Worm (Caenorhabditis elegans) whole organism, L1 larva: ENCODE results near the gene Y69E1A.1.
A peak's percentile ranks its signal among the peaks of the same experiment; 100 is the strongest.

Experiments used
- C04F5.9 ChIP-seq: sonication (generic microtip); optimal IDR thresholded peaks from 2 replicates; lab custom pipeline; 2016; ENCODE audit warnings: missing genetic modification characterization, missing compliant biosample characterization
- Y116A8C.19 ChIP-seq: sonication (generic microtip); optimal IDR thresholded peaks from 2 replicates; lab custom pipeline; 2016; ENCODE audit warnings: missing compliant biosample characterization, missing genetic modification characterization, borderline replicate concordance
- aha-1 ChIP-seq: fragments of 150-350 bp; optimal IDR thresholded peaks from 2 replicates; lab custom pipeline; 2014; ENCODE audit warnings: missing biosample characterization, missing genetic modification characterization
- ceh-63 ChIP-seq: fragments of 200-800 bp; sonication (Bioruptor generic); optimal IDR thresholded peaks from 2 replicates; lab custom pipeline; 2018; ENCODE audit warnings: mild to moderate bottlenecking, missing genetic modification characterization, missing compliant biosample characterization
- ceh-88 ChIP-seq: fragments of 200-800 bp; sonication (Bioruptor generic); IDR thresholded peaks from 2 replicates; pipeline ENCODE4 v1.3.6; 2022; ENCODE audit warnings: missing genetic modification characterization, missing compliant biosample characterization
- ces-1 ChIP-seq: fragments of 150-350 bp; optimal IDR thresholded peaks from 2 replicates; lab custom pipeline; 2014; ENCODE audit warnings: missing biosample characterization, missing genetic modification reagents, missing genetic modification characterization
- dpl-1 ChIP-seq, 3 experiments: fragments of 150-350 bp in 2 of 3; sonication (generic microtip) in 1 of 3; optimal IDR thresholded peaks; 2 replicates each; lab custom pipeline; 2014 to 2017; ENCODE audit warnings: missing biosample characterization in 3 of 3, missing genetic modification characterization in 3 of 3, missing genetic modification reagents in 3 of 3
- egl-13 ChIP-seq: sonication (generic microtip); optimal IDR thresholded peaks from 2 replicates; lab custom pipeline; 2016; ENCODE audit warnings: missing genotype, missing genetic modification reagents, missing genetic modification characterization, missing compliant biosample characterization
- egl-27 ChIP-seq, 2 experiments: fragments of 150-350 bp in 1 of 2; sonication (generic microtip); optimal IDR thresholded peaks; 3 replicates each; lab custom pipeline; 2017 to 2018; ENCODE audit warnings: missing biosample characterization in 2 of 2, missing genetic modification characterization in 2 of 2, missing genetic modification reagents in 2 of 2
- elt-2 ChIP-seq: sonication (generic microtip); optimal IDR thresholded peaks from 2 replicates; lab custom pipeline; 2016; ENCODE audit warnings: missing genetic modification characterization, mild to moderate bottlenecking, inconsistent platforms, missing compliant biosample characterization, missing genetic modification reagents
- ets-5 ChIP-seq: fragments of 200-800 bp; sonication (Bioruptor generic); IDR thresholded peaks from 2 replicates; pipeline ENCODE4 v1.3.6; 2022; ENCODE audit warnings: missing genetic modification characterization, missing compliant biosample characterization
- fkh-10 ChIP-seq: sonication (generic microtip); optimal IDR thresholded peaks from 2 replicates; lab custom pipeline; 2017; ENCODE audit warnings: missing biosample characterization, missing genetic modification reagents, missing genetic modification characterization
- fkh-4 ChIP-seq: sonication (generic microtip); optimal IDR thresholded peaks from 2 replicates; lab custom pipeline; 2016; ENCODE audit warnings: missing compliant biosample characterization, missing genetic modification characterization, borderline replicate concordance
- fkh-8 ChIP-seq: sonication (generic microtip); optimal IDR thresholded peaks from 2 replicates; lab custom pipeline; 2016; ENCODE audit warnings: mild to moderate bottlenecking, missing genetic modification characterization, missing compliant biosample characterization
- fos-1 ChIP-seq: fragments of 150-350 bp; optimal IDR thresholded peaks from 2 replicates; lab custom pipeline; 2014; ENCODE audit warnings: missing biosample characterization, missing genetic modification characterization
- grh-1 ChIP-seq: fragments of 200-800 bp; sonication (Bioruptor generic); IDR thresholded peaks from 2 replicates; pipeline ENCODE4 v1.3.6; 2022; ENCODE audit warnings: missing genetic modification reagents, missing genetic modification characterization, missing compliant biosample characterization
- hlh-17 ChIP-seq: fragments of 200-800 bp; sonication (Bioruptor generic); optimal IDR thresholded peaks from 2 replicates; lab custom pipeline; 2018; ENCODE audit warnings: missing genetic modification characterization, mild to moderate bottlenecking, missing compliant biosample characterization, moderate library complexity, borderline replicate concordance
- hlh-4 ChIP-seq: sonication (generic microtip); optimal IDR thresholded peaks from 2 replicates; lab custom pipeline; 2016; ENCODE audit warnings: mild to moderate bottlenecking, missing genetic modification characterization, missing compliant biosample characterization
- hpl-2 ChIP-seq: fragments of 150-350 bp; optimal IDR thresholded peaks from 2 replicates; lab custom pipeline; 2014; ENCODE audit warnings: missing biosample characterization, missing genetic modification reagents, missing genetic modification characterization
- irx-1 ChIP-seq: sonication (generic microtip); optimal IDR thresholded peaks from 2 replicates; lab custom pipeline; 2016; ENCODE audit warnings: missing genetic modification characterization, missing compliant biosample characterization
- isw-1 ChIP-seq: fragments of 200-800 bp; sonication (Bioruptor generic); IDR thresholded peaks from 2 replicates; pipeline ENCODE4 v1.3.6; 2022; ENCODE audit warnings: missing genetic modification characterization, missing compliant biosample characterization
- jun-1 ChIP-seq: fragments of 150-350 bp; optimal IDR thresholded peaks from 2 replicates; lab custom pipeline; 2014; ENCODE audit warnings: missing biosample characterization, missing genetic modification reagents, missing genetic modification characterization
- lin-14 ChIP-seq: fragments of 200-800 bp; sonication (Bioruptor generic); optimal IDR thresholded peaks from 2 replicates; lab custom pipeline; 2018; ENCODE audit warnings: mild to moderate bottlenecking, missing genetic modification characterization, moderate library complexity, missing compliant biosample characterization
- lin-15B ChIP-seq: fragments of 150-350 bp; sonication (generic microtip); optimal IDR thresholded peaks from 3 replicates; lab custom pipeline; 2014; ENCODE audit warnings: missing biosample characterization, missing genetic modification characterization
- lin-35 ChIP-seq, 2 experiments: fragments of 150-350 bp; optimal IDR thresholded peaks; 2 replicates each; lab custom pipeline; 2014; ENCODE audit warnings: missing biosample characterization in 2 of 2, missing genetic modification characterization in 2 of 2, missing genetic modification reagents in 2 of 2
- mef-2 ChIP-seq: fragments of 150-350 bp; optimal IDR thresholded peaks from 2 replicates; lab custom pipeline; 2014; ENCODE audit warnings: missing biosample characterization, missing genetic modification characterization
- nhr-12 ChIP-seq: sonication (generic microtip); optimal IDR thresholded peaks from 2 replicates; lab custom pipeline; 2017; ENCODE audit warnings: missing biosample characterization, missing genetic modification characterization
- nhr-20 ChIP-seq: sonication (generic microtip); optimal IDR thresholded peaks from 2 replicates; lab custom pipeline; 2016; ENCODE audit warnings: mild to moderate bottlenecking, missing genetic modification characterization, missing compliant biosample characterization
- nhr-237 ChIP-seq: fragments of 150-350 bp; optimal IDR thresholded peaks from 2 replicates; lab custom pipeline; 2014; ENCODE audit warnings: missing biosample characterization, missing genetic modification characterization
- nhr-47 ChIP-seq: sonication (generic microtip); optimal IDR thresholded peaks from 2 replicates; lab custom pipeline; 2016; ENCODE audit warnings: mild to moderate bottlenecking, missing genetic modification characterization, moderate library complexity, missing compliant biosample characterization
- nhr-71 ChIP-seq: sonication (generic microtip); optimal IDR thresholded peaks from 2 replicates; lab custom pipeline; 2016; ENCODE audit warnings: mild to moderate bottlenecking, missing genetic modification characterization, moderate library complexity, missing compliant biosample characterization
- nhr-76 ChIP-seq: sonication (generic microtip); optimal IDR thresholded peaks from 2 replicates; lab custom pipeline; 2017; ENCODE audit warnings: missing biosample characterization, missing genetic modification characterization
- nhr-85 ChIP-seq: sonication (generic microtip); peaks from one replicate; lab custom pipeline; 2016; ENCODE audit warnings: missing genetic modification characterization, inconsistent platforms, missing compliant biosample characterization
- nhr-90 ChIP-seq: sonication (generic microtip); optimal IDR thresholded peaks from 2 replicates; lab custom pipeline; 2016; ENCODE audit warnings: mild to moderate bottlenecking, missing genetic modification characterization, missing compliant biosample characterization; ENCODE audit not compliant: poor library complexity
- skn-1 ChIP-seq: fragments of 150-350 bp; optimal IDR thresholded peaks from 2 replicates; lab custom pipeline; 2014; ENCODE audit warnings: missing biosample characterization, missing genetic modification characterization
- snu-23 ChIP-seq: sonication (generic microtip); optimal IDR thresholded peaks from 2 replicates; lab custom pipeline; 2016; ENCODE audit warnings: missing genetic modification characterization, missing compliant biosample characterization
- sox-4 ChIP-seq: sonication (generic microtip); optimal IDR thresholded peaks from 2 replicates; lab custom pipeline; 2016; ENCODE audit warnings: missing genetic modification characterization, missing compliant biosample characterization
- sptf-1 ChIP-seq: fragments of 150-350 bp; optimal IDR thresholded peaks from 2 replicates; lab custom pipeline; 2014; ENCODE audit warnings: missing biosample characterization, missing genetic modification characterization
- tlp-1 ChIP-seq: fragments of 150-350 bp; optimal IDR thresholded peaks from 2 replicates; lab custom pipeline; 2014; ENCODE audit warnings: missing biosample characterization, missing genetic modification characterization
- vab-15 ChIP-seq: sonication (generic microtip); optimal IDR thresholded peaks from 2 replicates; lab custom pipeline; 2017; ENCODE audit warnings: missing genotype, mild to moderate bottlenecking, missing genetic modification characterization, missing compliant biosample characterization
- zag-1 ChIP-seq: fragments of 150-350 bp; optimal IDR thresholded peaks from 2 replicates; lab custom pipeline; 2014; ENCODE audit warnings: missing biosample characterization, missing genetic modification characterization
- zip-4 ChIP-seq: fragments of 200-800 bp; sonication (Bioruptor generic); optimal IDR thresholded peaks from 2 replicates; lab custom pipeline; 2018; ENCODE audit warnings: mild to moderate bottlenecking, missing genetic modification characterization, moderate library complexity, missing compliant biosample characterization

The Y69E1A.1 gene

ce11 chrIV:10918877-10919560 is 29.7 kb downstream of the Y69E1A.1 start (continued):
- TF ChIP-seq jun-1: peak; percentile 45
- peak; percentile 57 for TF ChIP-seq elt-2 (tag; lab: Kevin White, UChicago)
- peak; percentile 67 for TF ChIP-seq lin-15B
- TF ChIP-seq ceh-63 (GFP tag; lab: Kevin White, UChicago): no peak

ce11 chrIV:10916134-10916533 is 32.6 kb downstream of the Y69E1A.1 start:
- TF ChIP-seq nhr-85 (tag; lab: Kevin White, UChicago): peak; percentile 49
- TF ChIP-seq nhr-20 (tag; lab: Kevin White, UChicago): no peak

ce11 chrIV:10915388-10915787 is 33.3 kb downstream of the Y69E1A.1 start, which contains the start of gene ZK593.3:
ZK593.3 (plus strand) TSS chrIV:10915688.
- TF ChIP-seq sox-4 (no peak), irx-1 (tag; lab: Kevin White, UChicago) (no peak), egl-13 (no peak), isw-1 (GFP tag; lab: Robert Waterston, UW) (no peak), Y116A8C.19 (tag; lab: Kevin White, UChicago) (no peak), fkh-8 (tag; lab: Kevin White, UChicago) (no peak)

- TF ChIP-seq nhr-237 (tag; lab: Kevin White, UChicago) (no peak), nhr-76 (tag; lab: Kevin White, UChicago) (no peak), Y116A8C.19 (tag; lab: Kevin White, UChicago) (no peak), fkh-4 (tag; lab: Kevin White, UChicago) (no peak), tlp-1 (tag; lab: Kevin White, UChicago) (no peak), hlh-4 (tag; lab: Kevin White, UChicago) (no peak), lin-14 (GFP tag; lab: Kevin White, UChicago) (no peak), ceh-63 (GFP tag; lab: Kevin White, UChicago) (no peak), zip-4 (GFP tag; lab: Kevin White, UChicago) (no peak), sptf-1 (tag; lab: Kevin White, UChicago) (no peak)
These were observed 35.6 kb downstream of the Y69E1A.1 start, which contains the start of gene ZK593.2 for ce11 chrIV:10913081-10913480. ZK593.2 (plus strand) TSS chrIV:10913381.

- TF ChIP-seq dpl-1 (GFP tag; optimal IDR thresholded peaks at IDR 0.05; lab: Kevin White, UChicago) (no peak), ces-1 (GFP tag; lab: Kevin White, UChicago) (no peak), C04F5.9 (tag; lab: Kevin White, UChicago) (no peak), lin-14 (GFP tag; lab: Kevin White, UChicago) (peak; percentile 59), ceh-88 (GFP tag; lab: Robert Waterston, UW) (no peak), hlh-17 (GFP tag; lab: Kevin White, UChicago) (no peak), nhr-20 (tag; lab: Kevin White, UChicago) (peak; percentile 69), lin-35 (GFP tag; optimal IDR thresholded peaks at IDR 0.05; lab: Kevin White, UChicago) (peak in 1 of 2 experiments; percentile 29), vab-15 (tag; lab: Kevin White, UChicago) (no peak), nhr-71 (tag; lab: Kevin White, UChicago) (peak; percentile 56), skn-1 (tag; lab: Kevin White, UChicago) (no peak), snu-23 (GFP tag; lab: Kevin White, UChicago) (peak; percentile 64), fos-1 (tag; lab: Kevin White, UChicago) (no peak), egl-27 (tag; optimal IDR thresholded peaks at IDR 0.05; lab: Kevin White, UChicago) (no peak), nhr-85 (tag; lab: Kevin White, UChicago) (peak; percentile 88), nhr-12 (no peak), elt-2 (tag; lab: Kevin White, UChicago) (peak; percentile 49), hpl-2 (GFP tag; lab: Kevin White, UChicago) (no peak), ets-5 (no peak), mef-2 (tag; lab: Kevin White, UChicago) (no peak), nhr-47 (tag; lab: Kevin White, UChicago) (no peak), fkh-8 (tag; lab: Kevin White, UChicago) (no peak), fkh-10 (GFP tag; lab: Kevin White, UChicago) (no peak), zag-1 (tag; lab: Kevin White, UChicago) (no peak), aha-1 (tag; lab: Kevin White, UChicago) (no peak), egl-13 (no peak), nhr-90 (tag; lab: Kevin White, UChicago) (peak; percentile 22), grh-1 (GFP tag; lab: Robert Waterston, UW) (no peak)
These were observed 39.0 kb downstream of the Y69E1A.1 start, which contains the start of gene pyk-2 for ce11 chrIV:10909708-10910107. pyk-2 (plus strand) TSS chrIV:10909913.
